Worm (Caenorhabditis elegans): ENCODE measurements around the gene F58A6.2.

F58A6.2 gene

DNA sequence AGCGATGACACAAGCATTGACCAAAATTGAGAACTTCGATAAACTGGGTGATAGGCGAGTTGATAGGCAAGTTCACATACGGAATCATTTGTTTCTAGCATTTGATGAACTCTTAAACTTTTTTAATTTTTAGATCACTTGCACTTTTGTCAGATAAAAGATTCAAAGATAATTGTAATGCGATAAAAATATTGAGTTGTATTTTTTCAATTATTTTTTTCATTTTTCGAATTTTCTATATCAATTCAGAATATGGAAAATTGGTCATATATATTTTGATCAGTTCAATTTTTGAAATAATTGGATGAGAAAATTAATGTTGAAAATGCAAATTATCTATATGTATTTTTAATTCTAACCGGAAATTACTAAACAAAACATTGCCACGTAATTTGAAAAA lies 30.2 kb downstream of the F58A6.2 start, which contains the start of gene srb-3:
srb-3 (minus strand) TSS at position 101 of the 400 bp plus-strand sequence.
- TF ChIP-seq him-1 (tag; optimal IDR thresholded peaks at IDR 0.05) = no peak
- TF ChIP-seq dao-5 (tag; optimal IDR thresholded peaks at IDR 0.05) = no peak
- TF ChIP-seq W03F9.2 (tag; optimal IDR thresholded peaks at IDR 0.05) = no peak

DNA sequence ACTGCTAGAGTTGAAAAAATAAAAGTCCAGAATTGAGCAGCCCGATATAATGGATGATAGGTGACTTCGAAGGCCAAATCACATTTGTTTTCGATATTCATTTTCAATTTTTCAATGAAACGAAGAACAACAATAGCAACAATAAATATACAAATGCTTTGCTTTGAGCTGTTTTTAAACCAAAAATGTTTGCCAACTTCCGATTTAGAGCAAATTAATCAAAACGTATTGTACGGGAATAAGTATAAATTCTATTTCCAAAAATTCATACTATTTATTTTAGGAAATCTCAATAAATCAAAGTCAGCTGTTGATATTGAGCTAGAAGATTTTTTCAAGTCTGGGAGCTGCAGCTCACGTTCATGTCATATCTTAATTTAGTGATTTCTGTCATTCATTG lies 34.4 kb downstream of the F58A6.2 start, which contains the start of gene srb-1:
srb-1 (minus strand) TSS at position 101 of the 400 bp plus-strand sequence.
- TF ChIP-seq him-1 (tag; optimal IDR thresholded peaks at IDR 0.05) (no peak), W03F9.2 (tag; optimal IDR thresholded peaks at IDR 0.05) (no peak), dao-5 (tag; optimal IDR thresholded peaks at IDR 0.05) (no peak)

DNA sequence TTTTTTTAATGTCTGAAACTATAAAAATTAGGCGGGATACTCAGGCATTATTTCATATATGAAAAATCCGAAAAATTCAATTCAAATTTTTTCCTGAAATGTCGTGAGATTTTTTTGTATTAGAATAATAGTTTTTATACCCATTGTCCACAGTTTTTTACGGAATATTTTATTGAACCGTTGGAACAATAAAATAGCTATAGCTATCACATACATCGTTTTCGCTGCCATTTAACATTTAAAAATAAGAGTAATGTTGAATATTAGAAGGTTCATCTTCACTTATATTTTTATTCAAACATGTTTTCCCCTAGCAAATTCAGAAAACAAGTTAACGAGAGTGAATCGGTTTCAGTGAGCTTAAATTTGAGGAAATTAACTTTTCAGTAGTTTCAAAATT lies 35.1 kb downstream of the F58A6.2 start, which contains the start of gene C27D6.15:
C27D6.15 (plus strand) TSS at position 301 of the 400 bp plus-strand sequence.
- no peak for TF ChIP-seq him-1 (tag; optimal IDR thresholded peaks at IDR 0.05)
- TF ChIP-seq dao-5 (tag; optimal IDR thresholded peaks at IDR 0.05) = no peak
- no peak for TF ChIP-seq W03F9.2 (tag; optimal IDR thresholded peaks at IDR 0.05)

DNA sequence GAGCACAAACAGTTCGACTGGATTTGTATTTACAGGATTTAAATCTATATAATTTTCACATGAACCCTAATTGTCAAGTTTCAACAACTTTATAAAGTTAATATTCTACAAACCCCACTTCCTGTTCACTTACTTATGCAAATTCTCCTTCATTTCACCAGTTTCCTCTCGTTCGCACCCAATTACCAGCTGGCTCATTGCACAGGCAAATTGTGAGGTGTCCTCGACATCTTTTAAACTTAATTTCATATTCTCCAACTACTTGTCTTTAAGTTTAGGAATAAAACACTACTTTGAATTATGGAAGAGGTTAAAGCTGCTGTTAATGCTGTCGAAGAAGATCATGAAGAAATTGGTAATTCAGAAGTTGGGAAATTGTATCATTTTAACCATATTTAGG lies 35.9 kb downstream of the F58A6.2 start, which contains the start of gene C27D6.1:
C27D6.1 (plus strand) TSS at position 301 of the 400 bp plus-strand sequence.
- TF ChIP-seq dao-5 (tag; optimal IDR thresholded peaks at IDR 0.05) (no peak), W03F9.2 (tag; optimal IDR thresholded peaks at IDR 0.05) (no peak), him-1 (tag; optimal IDR thresholded peaks at IDR 0.05) (no peak)

DNA sequence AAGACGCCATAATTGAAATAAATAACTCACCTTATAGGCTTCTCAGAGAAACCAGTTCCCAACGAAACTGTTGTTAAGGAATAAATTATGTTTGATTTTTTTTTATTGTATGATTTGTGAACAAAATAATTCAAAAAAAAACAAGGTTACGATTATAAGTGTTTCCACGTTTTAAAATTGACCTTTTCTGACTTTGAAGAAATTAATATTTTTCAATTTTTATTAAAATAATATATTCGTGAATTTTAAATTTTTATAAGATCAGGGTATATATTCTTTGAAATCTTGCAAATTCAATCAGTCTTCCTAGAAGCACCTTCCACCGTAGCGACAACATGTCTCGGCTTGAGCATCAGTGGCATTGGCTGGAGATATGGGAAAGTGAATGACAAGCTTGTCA lies 37.9 kb downstream of the F58A6.2 start, which contains the start of gene C27D6.3:
C27D6.3 (minus strand) TSS at position 101 of the 400 bp plus-strand sequence.
- TF ChIP-seq dao-5 (tag; optimal IDR thresholded peaks at IDR 0.05) = no peak
- TF ChIP-seq him-1 (tag; optimal IDR thresholded peaks at IDR 0.05) = no peak
- no peak for TF ChIP-seq W03F9.2 (tag; optimal IDR thresholded peaks at IDR 0.05)

DNA sequence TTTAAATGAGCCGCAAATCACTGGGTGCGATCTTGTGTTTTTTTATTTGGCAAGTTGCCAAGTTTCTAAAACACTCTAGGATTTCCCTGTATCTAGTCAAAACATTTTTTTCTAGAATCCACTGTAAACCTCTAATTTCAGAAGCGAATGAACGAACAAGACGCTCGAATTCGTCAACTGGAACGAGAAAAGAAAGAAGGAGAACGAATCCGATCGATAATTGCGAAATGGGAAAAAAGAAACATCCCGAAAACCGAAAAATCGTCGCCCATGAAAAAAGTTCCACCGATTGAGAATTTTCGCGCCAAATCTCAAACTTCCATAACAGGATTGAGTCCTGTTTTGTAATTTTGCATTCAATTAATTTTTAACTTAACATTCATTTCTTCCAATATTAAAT lies 40.4 kb downstream of the F58A6.2 start:
- TF ChIP-seq him-1 (tag; optimal IDR thresholded peaks at IDR 0.05) (no peak), dao-5 (tag; optimal IDR thresholded peaks at IDR 0.05) (no peak), W03F9.2 (tag; optimal IDR thresholded peaks at IDR 0.05) (no peak)

DNA sequence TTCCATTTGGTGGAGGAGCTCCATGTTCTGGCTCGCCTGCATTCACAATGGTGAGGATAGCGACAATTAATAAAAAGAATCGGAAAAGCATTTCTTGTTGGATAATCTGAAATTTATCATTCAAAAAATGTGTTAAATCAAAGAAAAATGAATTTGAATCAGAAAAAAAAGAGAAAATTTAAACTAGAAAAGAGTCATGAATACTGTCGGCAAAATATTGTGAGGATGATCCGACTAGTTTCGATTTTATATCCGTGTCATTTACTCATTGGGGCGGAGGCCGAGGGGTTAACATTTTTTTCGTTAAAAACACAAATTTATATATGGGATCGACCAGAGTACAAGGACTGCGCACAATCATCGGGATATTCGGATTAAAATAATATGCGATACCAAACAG lies 41.4 kb downstream of the F58A6.2 start, which contains the start of gene C27D6.12:
C27D6.12 (minus strand) TSS at position 101 of the 400 bp plus-strand sequence.
- TF ChIP-seq him-1 (tag; optimal IDR thresholded peaks at IDR 0.05) = no peak
- TF ChIP-seq W03F9.2 (tag; optimal IDR thresholded peaks at IDR 0.05) = no peak
- TF ChIP-seq dao-5 (tag; optimal IDR thresholded peaks at IDR 0.05) = no peak

DNA sequence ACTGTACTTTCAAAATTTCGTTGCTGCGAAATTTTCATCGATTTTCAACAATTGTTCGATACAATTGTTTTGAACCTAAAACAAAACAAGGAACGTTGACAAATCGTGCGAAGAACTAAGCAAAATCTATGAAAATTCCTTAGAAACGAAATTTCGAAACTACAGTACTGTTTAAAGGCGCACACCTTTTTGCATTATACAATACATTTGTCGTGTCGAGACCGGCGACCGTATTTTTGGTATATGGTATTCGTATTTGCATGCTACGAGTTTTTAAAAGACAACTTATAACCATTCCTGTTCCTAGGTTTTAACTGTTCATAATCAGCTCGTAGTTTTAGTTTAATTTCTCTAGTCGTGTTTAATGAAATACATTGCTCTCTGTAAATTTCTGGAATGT lies 42.1 kb downstream of the F58A6.2 start:
- TF ChIP-seq W03F9.2 (tag; optimal IDR thresholded peaks at IDR 0.05) = no peak
- no peak for TF ChIP-seq him-1 (tag; optimal IDR thresholded peaks at IDR 0.05)

DNA sequence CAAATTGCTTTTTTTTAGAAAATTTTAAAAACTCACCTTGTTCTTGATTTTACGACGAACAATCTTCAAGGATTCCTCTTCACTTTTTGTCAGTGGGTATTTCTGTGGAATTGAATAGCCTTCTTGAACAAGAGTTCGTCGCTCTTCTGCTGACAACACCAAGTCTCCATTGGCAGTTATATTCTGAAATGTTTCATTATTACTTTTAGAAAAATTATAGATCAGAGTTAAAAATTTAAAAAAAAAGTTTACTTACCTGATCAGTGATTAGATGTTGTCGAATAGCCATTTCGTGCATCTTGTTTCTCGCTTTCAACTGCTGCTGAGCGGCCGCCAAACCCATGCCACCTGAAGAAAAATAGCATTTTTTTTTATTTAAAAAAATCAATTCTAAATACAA lies 43.8 kb downstream of the F58A6.2 start:
- TF ChIP-seq W03F9.2 (tag; optimal IDR thresholded peaks at IDR 0.05) (no peak), dao-5 (tag; optimal IDR thresholded peaks at IDR 0.05) (no peak), him-1 (tag; optimal IDR thresholded peaks at IDR 0.05) (no peak)

DNA sequence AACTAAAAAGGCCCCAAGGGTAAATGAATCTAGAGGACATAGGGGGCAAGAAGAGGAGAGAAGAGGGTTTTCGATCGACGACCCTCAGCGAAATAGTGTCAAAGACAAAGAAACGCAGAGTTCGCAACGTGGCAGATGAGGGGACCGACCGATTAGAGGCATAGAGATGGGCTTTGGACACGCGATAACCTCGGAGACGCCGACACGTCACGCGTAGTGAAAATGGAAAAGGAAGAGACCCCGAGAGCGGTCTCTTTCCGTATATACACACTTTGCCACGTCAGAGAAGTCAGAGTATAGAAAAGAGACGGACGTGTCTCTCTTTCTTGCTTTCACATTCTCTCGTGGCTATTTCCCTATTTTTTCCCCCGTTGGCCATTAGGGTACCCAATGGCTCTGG lies 45.0 kb downstream of the F58A6.2 start:
- TF ChIP-seq dao-5 (tag; optimal IDR thresholded peaks at IDR 0.05) = no peak
- peak; percentile 44 for TF ChIP-seq him-1 (tag; optimal IDR thresholded peaks at IDR 0.05)

DNA sequence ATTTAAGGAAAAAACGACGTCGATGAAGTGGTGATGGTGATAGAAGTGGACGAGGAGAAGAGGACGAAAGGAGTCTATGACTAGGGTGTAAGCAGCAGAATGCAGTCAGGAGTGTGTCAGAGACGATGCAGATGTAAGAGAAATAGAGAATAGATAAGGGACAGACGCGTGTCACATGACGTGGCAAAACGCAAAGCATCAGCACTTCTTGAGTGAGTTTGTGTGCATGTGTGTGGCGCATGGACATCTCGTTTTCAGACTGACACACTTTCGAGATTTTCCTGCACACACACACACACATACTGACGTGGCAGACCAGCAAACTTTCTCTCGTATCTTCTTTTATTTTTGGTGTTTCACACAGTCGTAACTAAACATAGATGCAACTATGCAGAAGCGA lies 45.9 kb downstream of the F58A6.2 start:
- TF ChIP-seq dao-5 (tag; optimal IDR thresholded peaks at IDR 0.05) (peak; percentile 10), W03F9.2 (tag; optimal IDR thresholded peaks at IDR 0.05) (peak; percentile 22), him-1 (tag; optimal IDR thresholded peaks at IDR 0.05) (no peak)

DNA sequence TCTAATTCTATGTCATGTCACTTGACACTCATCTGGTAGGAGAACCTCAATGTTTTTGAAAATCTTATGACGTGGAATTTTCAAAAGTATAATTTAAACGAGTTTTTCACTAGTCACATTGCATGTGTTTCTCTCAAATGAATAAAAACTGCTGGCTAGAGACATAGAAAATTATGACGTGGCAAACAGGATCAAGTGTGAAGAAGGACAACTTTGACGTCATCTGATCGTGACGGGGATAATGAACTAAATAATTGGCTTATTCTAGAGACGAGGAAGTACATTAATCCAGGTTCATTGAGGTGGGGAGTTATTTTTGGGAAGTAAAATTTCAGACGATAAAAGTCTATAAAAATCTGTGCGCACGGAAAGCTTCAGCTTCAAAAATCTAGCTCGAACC lies 46.7 kb downstream of the F58A6.2 start:
- TF ChIP-seq W03F9.2 (tag; optimal IDR thresholded peaks at IDR 0.05) (no peak), dao-5 (tag; optimal IDR thresholded peaks at IDR 0.05) (no peak), him-1 (tag; optimal IDR thresholded peaks at IDR 0.05) (no peak)

DNA sequence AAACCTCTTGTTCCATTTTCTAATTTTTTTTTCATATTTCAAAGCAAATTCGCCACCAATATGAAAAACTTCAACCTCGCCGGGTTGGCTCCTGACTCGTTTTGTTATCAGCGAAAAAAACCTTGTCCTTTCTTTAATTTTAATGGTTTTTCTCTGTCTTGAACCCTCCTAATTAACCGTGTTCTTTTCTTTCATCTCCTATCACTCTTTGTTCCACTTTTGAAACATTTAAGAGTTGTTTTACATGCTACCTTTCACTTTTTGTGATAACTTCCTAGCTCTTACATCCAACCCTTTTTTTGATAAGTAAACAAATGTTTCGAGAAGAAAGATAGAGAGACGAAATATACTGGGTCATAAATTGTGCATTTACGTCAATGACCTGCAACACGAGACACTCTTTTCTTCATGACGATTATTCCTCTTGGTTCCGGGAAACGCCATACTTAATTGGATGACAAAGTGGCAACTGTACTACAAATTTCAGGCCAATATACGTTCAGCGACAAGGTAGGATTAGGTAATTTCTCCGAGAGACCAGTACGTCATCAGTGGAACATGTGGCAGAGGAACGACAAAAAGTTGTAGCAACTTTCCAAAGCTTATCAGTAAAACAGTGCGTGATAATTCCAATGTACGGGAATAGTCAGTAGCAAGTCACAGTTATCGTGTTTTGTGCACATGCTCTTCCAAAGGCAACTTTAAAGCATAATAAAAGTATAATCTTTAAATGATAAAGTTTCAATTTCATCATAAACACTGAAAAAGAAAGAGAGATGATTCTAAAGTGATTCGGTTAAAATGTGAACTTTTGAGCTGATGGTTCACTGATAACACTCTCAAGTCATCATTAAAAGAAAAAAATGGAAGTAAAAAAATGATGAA lies 48.4 kb downstream of the F58A6.2 start:
- TF ChIP-seq him-1 (tag; optimal IDR thresholded peaks at IDR 0.05) (no peak), W03F9.2 (tag; optimal IDR thresholded peaks at IDR 0.05) (no peak), dao-5 (tag; optimal IDR thresholded peaks at IDR 0.05) (no peak)

DNA sequence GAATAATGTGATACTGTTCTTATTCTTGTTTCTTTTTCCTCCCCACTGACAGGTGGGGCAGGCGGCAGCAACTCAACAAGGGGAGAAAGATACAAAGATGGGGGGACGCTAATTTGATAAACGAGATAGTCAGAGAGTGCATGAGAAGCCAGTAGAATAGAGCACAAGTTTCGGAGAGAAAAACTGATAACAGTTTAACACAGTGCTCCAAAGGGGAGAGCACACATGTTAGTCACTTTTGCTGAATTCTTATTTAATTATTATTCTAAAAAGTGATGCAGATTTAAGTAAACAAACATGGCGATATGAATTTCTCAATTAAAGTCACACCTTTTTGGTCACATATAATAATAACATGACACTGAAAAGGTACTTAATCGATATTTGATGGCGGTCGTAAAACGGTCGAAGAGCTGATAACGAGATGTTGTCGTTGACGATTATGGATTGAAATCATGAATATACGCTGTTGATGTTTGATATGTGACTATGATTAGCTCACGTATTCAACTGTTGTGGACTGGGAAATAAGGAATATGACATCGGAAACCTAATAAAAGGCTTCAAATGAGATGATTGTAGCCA lies 49.5 kb downstream of the F58A6.2 start:
- TF ChIP-seq W03F9.2 (tag; optimal IDR thresholded peaks at IDR 0.05) (no peak), him-1 (tag; optimal IDR thresholded peaks at IDR 0.05) (no peak), dao-5 (tag; optimal IDR thresholded peaks at IDR 0.05) (no peak)

Data from whole organism, L4/young adult.